Worm (Caenorhabditis elegans): Measurements from ENCODE around the gene K12D9.1.

K12D9.1 gene

DNA sequence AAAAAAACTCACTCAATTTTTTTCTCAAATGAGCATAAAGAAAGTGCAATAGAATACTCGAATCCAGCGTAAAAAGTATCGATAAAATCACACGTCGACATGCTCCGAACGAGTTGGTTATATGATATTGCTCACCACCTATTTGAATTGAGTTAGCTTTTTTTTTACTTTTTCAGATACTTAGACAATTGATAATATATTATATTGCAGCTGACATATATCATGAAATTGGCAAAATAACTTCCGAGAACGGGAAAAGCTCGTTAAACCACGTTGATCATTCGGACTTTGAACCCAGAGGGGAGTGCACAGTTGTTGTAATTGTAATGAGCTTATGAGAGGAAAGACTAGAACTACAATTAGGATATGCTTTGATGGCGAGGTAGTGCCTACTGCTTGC, 3.8 kb upstream of the K12D9.1 start, which contains the start of gene srw-136:
srw-136 (minus strand) TSS at position 101 of the 400 bp plus-strand sequence.
- TF ChIP-seq dmd-4 (tag; optimal IDR thresholded peaks at IDR 0.05; ENCODE audit: borderline replicate concordance) (no peak), ets-4 (tag; optimal IDR thresholded peaks at IDR 0.05) (no peak), dve-1 (tag; optimal IDR thresholded peaks at IDR 0.05) (no peak), eyg-1 (tag; optimal IDR thresholded peaks at IDR 0.05) (no peak), K09A11.1 (tag; optimal IDR thresholded peaks at IDR 0.05; ENCODE audit: insufficient read depth) (no peak), ceh-34 (tag; optimal IDR thresholded peaks at IDR 0.05) (no peak), tbx-7 (tag; optimal IDR thresholded peaks at IDR 0.05) (no peak), pat-9 (tag; optimal IDR thresholded peaks at IDR 0.05) (no peak), npax-4 (tag; optimal IDR thresholded peaks at IDR 0.05) (no peak), hlh-15 (tag; optimal IDR thresholded peaks at IDR 0.05) (no peak), pax-1 (tag; optimal IDR thresholded peaks at IDR 0.05) (no peak), ceh-18 (tag; optimal IDR thresholded peaks at IDR 0.05) (no peak), ama-1 (optimal IDR thresholded peaks at IDR 0.05) (no peak), che-1 (tag; optimal IDR thresholded peaks at IDR 0.05) (no peak), elt-4 (tag; optimal IDR thresholded peaks at IDR 0.05) (no peak)

DNA sequence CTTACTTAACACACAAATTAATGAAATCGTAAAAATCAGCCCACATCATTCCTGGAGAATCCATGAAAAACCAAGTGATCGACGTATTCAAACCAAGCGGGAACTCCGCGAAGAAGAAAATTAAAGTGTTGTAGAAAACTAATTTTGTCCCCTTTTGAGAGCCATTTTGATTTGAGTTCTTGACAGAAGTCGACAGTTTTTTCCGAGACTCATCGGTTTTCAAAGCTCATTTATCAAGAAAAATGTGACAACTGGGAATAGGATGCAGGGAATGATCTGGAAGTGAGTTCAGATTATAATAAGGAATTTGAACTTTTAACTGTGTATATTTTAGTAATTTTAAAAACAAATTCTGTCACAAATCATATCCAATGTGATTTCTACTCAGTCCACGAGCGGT, 2.9 kb upstream of the K12D9.1 start, which contains the start of gene srw-135:
srw-135 (minus strand) TSS at position 101 of the 400 bp plus-strand sequence.
- TF ChIP-seq madf-2 (tag; optimal IDR thresholded peaks at IDR 0.05) (no peak), unc-3 (GFP tag; conservative IDR thresholded peaks at IDR 0.05) (no peak), unc-3 (tag; optimal IDR thresholded peaks at IDR 0.05) (no peak), hlh-8 (tag; optimal IDR thresholded peaks at IDR 0.05) (no peak), unc-42 (tag; optimal IDR thresholded peaks at IDR 0.05) (no peak), elt-4 (tag; optimal IDR thresholded peaks at IDR 0.05) (no peak), ceh-34 (tag; optimal IDR thresholded peaks at IDR 0.05) (no peak), dve-1 (tag; optimal IDR thresholded peaks at IDR 0.05) (no peak), rnt-1 (tag; optimal IDR thresholded peaks at IDR 0.05) (no peak)

ce11 chrV:3017930-3018329, 3.6 kb downstream of the K12D9.1 start:
- TF ChIP-seq pat-9 (tag; optimal IDR thresholded peaks at IDR 0.05) (no peak), sox-2 (GFP tag; IDR thresholded peaks at IDR 0.05) (no peak), hlh-13 (GFP tag; optimal IDR thresholded peaks at IDR 0.05) (no peak), pqm-1 (tag; optimal IDR thresholded peaks at IDR 0.05) (no peak), ceh-24 (tag; optimal IDR thresholded peaks at IDR 0.05) (no peak), pros-1 (tag; optimal IDR thresholded peaks at IDR 0.05) (no peak), ama-1 (optimal IDR thresholded peaks at IDR 0.05) (no peak)

- TF ChIP-seq mec-3 (tag; optimal IDR thresholded peaks at IDR 0.05; ENCODE audit: borderline replicate concordance) (no peak), ama-1 (optimal IDR thresholded peaks at IDR 0.05) (no peak), sdc-2 (tag; optimal IDR thresholded peaks at IDR 0.05) (no peak), hlh-15 (tag; optimal IDR thresholded peaks at IDR 0.05) (no peak)
Measured at ce11 chrV:3021306-3021705, 7.0 kb downstream of the K12D9.1 start, which contains the start of gene irld-12. TSS of gene irld-12 (minus strand) at chrV:3021406.

ce11 chrV:3024274-3024673, 10.0 kb downstream of the K12D9.1 start, which contains the start of gene asp-8:
TSS of gene asp-8 (plus strand) at chrV:3024549.
- no peak for TF ChIP-seq ceh-18 (tag; optimal IDR thresholded peaks at IDR 0.05)
- TF ChIP-seq ceh-6 (GFP tag; optimal IDR thresholded peaks at IDR 0.05), result no peak
- no peak for TF ChIP-seq unc-42 (tag; optimal IDR thresholded peaks at IDR 0.05)
- TF ChIP-seq Y22D7AL.16 (tag; optimal IDR thresholded peaks at IDR 0.05), result no peak
- TF ChIP-seq ceh-19 (GFP tag; optimal IDR thresholded peaks at IDR 0.05), result no peak
- no peak for TF ChIP-seq ceh-9 (tag; optimal IDR thresholded peaks at IDR 0.05)
- TF ChIP-seq unc-3 (GFP tag; conservative IDR thresholded peaks at IDR 0.05), result no peak
- no peak for TF ChIP-seq unc-3 (tag; optimal IDR thresholded peaks at IDR 0.05)
- TF ChIP-seq fkh-6 (tag; optimal IDR thresholded peaks at IDR 0.05), result no peak
- TF ChIP-seq sox-2 (GFP tag; IDR thresholded peaks at IDR 0.05), result no peak
- TF ChIP-seq T23F11.4 (GFP tag; optimal IDR thresholded peaks at IDR 0.05), result no peak
- TF ChIP-seq K02D7.2 (tag; optimal IDR thresholded peaks at IDR 0.05), result no peak
- no peak for TF ChIP-seq nhr-11 (tag; optimal IDR thresholded peaks at IDR 0.05)
- TF ChIP-seq ceh-22 (tag; optimal IDR thresholded peaks at IDR 0.05), result no peak

Data from whole organism, late embryonic.